Worm (Caenorhabditis elegans) whole organism, L1 larva: ENCODE results near the gene npr-22.
A peak's percentile ranks its signal among the peaks of the same experiment; 100 is the strongest.

ENCODE experiments used
- F16B12.6 ChIP-seq: fragments of 150-350 bp; optimal IDR thresholded peaks from 2 replicates; lab custom pipeline; 2014; ENCODE audit warnings: missing biosample characterization, missing genetic modification characterization
- Y116A8C.19 ChIP-seq: sonication (generic microtip); optimal IDR thresholded peaks from 2 replicates; lab custom pipeline; 2016; ENCODE audit warnings: missing compliant biosample characterization, missing genetic modification characterization, borderline replicate concordance
- alr-1 ChIP-seq: fragments of 200-800 bp; sonication (Bioruptor generic); optimal IDR thresholded peaks from 2 replicates; lab custom pipeline; 2018; ENCODE audit warnings: borderline replicate concordance, mild to moderate bottlenecking, missing genetic modification characterization, missing compliant biosample characterization
- aly-2 ChIP-seq: fragments of 150-350 bp; optimal IDR thresholded peaks from 2 replicates; lab custom pipeline; 2014; ENCODE audit warnings: missing biosample characterization, missing genetic modification characterization
- ama-1 ChIP-seq: fragments of 150-350 bp; optimal IDR thresholded peaks from 2 replicates; lab custom pipeline; 2014
- ceh-82 ChIP-seq, 3 experiments: fragments of 150-350 bp in 1 of 3; sonication (generic microtip) in 2 of 3; optimal IDR thresholded peaks; 2 replicates each; lab custom pipeline; 2014 to 2017; ENCODE audit warnings: missing biosample characterization in 3 of 3, missing genetic modification characterization in 3 of 3
- ceh-88 ChIP-seq: fragments of 200-800 bp; sonication (Bioruptor generic); IDR thresholded peaks from 2 replicates; pipeline ENCODE4 v1.3.6; 2022; ENCODE audit warnings: missing genetic modification characterization, missing compliant biosample characterization
- dpl-1 ChIP-seq, 3 experiments: fragments of 150-350 bp in 2 of 3; sonication (generic microtip) in 1 of 3; optimal IDR thresholded peaks; 2 replicates each; lab custom pipeline; 2014 to 2017; ENCODE audit warnings: missing biosample characterization in 3 of 3, missing genetic modification characterization in 3 of 3, missing genetic modification reagents in 3 of 3
- dsc-1 ChIP-seq: sonication (generic microtip); optimal IDR thresholded peaks from 2 replicates; lab custom pipeline; 2016; ENCODE audit warnings: mild to moderate bottlenecking, missing genetic modification characterization, missing compliant biosample characterization
- egl-13 ChIP-seq: sonication (generic microtip); optimal IDR thresholded peaks from 2 replicates; lab custom pipeline; 2016; ENCODE audit warnings: missing genotype, missing genetic modification reagents, missing genetic modification characterization, missing compliant biosample characterization
- egl-27 ChIP-seq, 2 experiments: fragments of 150-350 bp in 1 of 2; sonication (generic microtip); optimal IDR thresholded peaks; 3 replicates each; lab custom pipeline; 2017 to 2018; ENCODE audit warnings: missing biosample characterization in 2 of 2, missing genetic modification characterization in 2 of 2, missing genetic modification reagents in 2 of 2
- elt-2 ChIP-seq: sonication (generic microtip); optimal IDR thresholded peaks from 2 replicates; lab custom pipeline; 2016; ENCODE audit warnings: missing genetic modification characterization, mild to moderate bottlenecking, inconsistent platforms, missing compliant biosample characterization, missing genetic modification reagents
- elt-3 ChIP-seq, 6 experiments: fragments of 150-350 bp in 1 of 6; sonication (generic microtip); optimal IDR thresholded peaks; 2 replicates each; lab custom pipeline; 2017 to 2018; ENCODE audit warnings: missing biosample characterization in 6 of 6, missing genetic modification characterization in 6 of 6, inconsistent platforms in 1 of 6
- fkh-4 ChIP-seq: sonication (generic microtip); optimal IDR thresholded peaks from 2 replicates; lab custom pipeline; 2016; ENCODE audit warnings: missing compliant biosample characterization, missing genetic modification characterization, borderline replicate concordance
- fkh-8 ChIP-seq: sonication (generic microtip); optimal IDR thresholded peaks from 2 replicates; lab custom pipeline; 2016; ENCODE audit warnings: mild to moderate bottlenecking, missing genetic modification characterization, missing compliant biosample characterization
- fos-1 ChIP-seq: fragments of 150-350 bp; optimal IDR thresholded peaks from 2 replicates; lab custom pipeline; 2014; ENCODE audit warnings: missing biosample characterization, missing genetic modification characterization
- grh-1 ChIP-seq: fragments of 200-800 bp; sonication (Bioruptor generic); IDR thresholded peaks from 2 replicates; pipeline ENCODE4 v1.3.6; 2022; ENCODE audit warnings: missing genetic modification reagents, missing genetic modification characterization, missing compliant biosample characterization
- hlh-17 ChIP-seq: fragments of 200-800 bp; sonication (Bioruptor generic); optimal IDR thresholded peaks from 2 replicates; lab custom pipeline; 2018; ENCODE audit warnings: missing genetic modification characterization, mild to moderate bottlenecking, missing compliant biosample characterization, moderate library complexity, borderline replicate concordance
- hlh-4 ChIP-seq: sonication (generic microtip); optimal IDR thresholded peaks from 2 replicates; lab custom pipeline; 2016; ENCODE audit warnings: mild to moderate bottlenecking, missing genetic modification characterization, missing compliant biosample characterization
- hpl-2 ChIP-seq: fragments of 150-350 bp; optimal IDR thresholded peaks from 2 replicates; lab custom pipeline; 2014; ENCODE audit warnings: missing biosample characterization, missing genetic modification reagents, missing genetic modification characterization
- irx-1 ChIP-seq: sonication (generic microtip); optimal IDR thresholded peaks from 2 replicates; lab custom pipeline; 2016; ENCODE audit warnings: missing genetic modification characterization, missing compliant biosample characterization
- jun-1 ChIP-seq: fragments of 150-350 bp; optimal IDR thresholded peaks from 2 replicates; lab custom pipeline; 2014; ENCODE audit warnings: missing biosample characterization, missing genetic modification reagents, missing genetic modification characterization
- lin-14 ChIP-seq: fragments of 200-800 bp; sonication (Bioruptor generic); optimal IDR thresholded peaks from 2 replicates; lab custom pipeline; 2018; ENCODE audit warnings: mild to moderate bottlenecking, missing genetic modification characterization, moderate library complexity, missing compliant biosample characterization
- lin-15B ChIP-seq: fragments of 150-350 bp; sonication (generic microtip); optimal IDR thresholded peaks from 3 replicates; lab custom pipeline; 2014; ENCODE audit warnings: missing biosample characterization, missing genetic modification characterization
- lin-39 ChIP-seq: fragments of 150-350 bp; optimal IDR thresholded peaks from 2 replicates; lab custom pipeline; 2014; ENCODE audit warnings: missing biosample characterization, missing genetic modification reagents, missing genetic modification characterization
- lsy-2 ChIP-seq, 2 experiments: fragments of 150-350 bp; optimal IDR thresholded peaks; 2 replicates each; lab custom pipeline; 2014; ENCODE audit warnings: missing biosample characterization in 2 of 2, missing genetic modification characterization in 2 of 2
- mab-9 ChIP-seq: fragments of 200-800 bp; sonication (Bioruptor generic); IDR thresholded peaks from 2 replicates; pipeline ENCODE4 v1.3.6; 2022; ENCODE audit warnings: missing genetic modification reagents, missing genetic modification characterization, missing compliant biosample characterization
- mdl-1 ChIP-seq, 2 experiments: fragments of 150-350 bp; optimal IDR thresholded peaks; 2 replicates each; lab custom pipeline; 2014 to 2017; ENCODE audit warnings: missing biosample characterization in 2 of 2, missing genetic modification characterization in 2 of 2, inconsistent platforms in 1 of 2
- mef-2 ChIP-seq: fragments of 150-350 bp; optimal IDR thresholded peaks from 2 replicates; lab custom pipeline; 2014; ENCODE audit warnings: missing biosample characterization, missing genetic modification characterization
- nhr-11 ChIP-seq: fragments of 150-350 bp; optimal IDR thresholded peaks from 2 replicates; lab custom pipeline; 2014; ENCODE audit warnings: missing biosample characterization, missing genetic modification characterization
- nhr-19 ChIP-seq: fragments of 200-800 bp; sonication (Bioruptor generic); conservative IDR thresholded peaks from 2 replicates; pipeline ENCODE4 v1.3.6; 2022; ENCODE audit warnings: missing genetic modification characterization, missing compliant biosample characterization
- nhr-20 ChIP-seq: sonication (generic microtip); optimal IDR thresholded peaks from 2 replicates; lab custom pipeline; 2016; ENCODE audit warnings: mild to moderate bottlenecking, missing genetic modification characterization, missing compliant biosample characterization
- nhr-28 ChIP-seq: fragments of 150-350 bp; optimal IDR thresholded peaks from 2 replicates; lab custom pipeline; 2014; ENCODE audit warnings: missing biosample characterization, missing genetic modification characterization
- nhr-71 ChIP-seq: sonication (generic microtip); optimal IDR thresholded peaks from 2 replicates; lab custom pipeline; 2016; ENCODE audit warnings: mild to moderate bottlenecking, missing genetic modification characterization, moderate library complexity, missing compliant biosample characterization
- nhr-76 ChIP-seq: sonication (generic microtip); optimal IDR thresholded peaks from 2 replicates; lab custom pipeline; 2017; ENCODE audit warnings: missing biosample characterization, missing genetic modification characterization
- pag-3 ChIP-seq: sonication (generic microtip); optimal IDR thresholded peaks from 2 replicates; lab custom pipeline; 2017; ENCODE audit warnings: missing genetic modification characterization, mild to moderate bottlenecking, missing compliant biosample characterization, antibody characterized with exemption, borderline replicate concordance; ENCODE audit not compliant: insufficient read depth
- rnt-1 ChIP-seq: sonication (generic microtip); optimal IDR thresholded peaks from 2 replicates; lab custom pipeline; 2016; ENCODE audit warnings: mild to moderate bottlenecking, missing genetic modification characterization, moderate library complexity, missing compliant biosample characterization
- sox-4 ChIP-seq: sonication (generic microtip); optimal IDR thresholded peaks from 2 replicates; lab custom pipeline; 2016; ENCODE audit warnings: missing genetic modification characterization, missing compliant biosample characterization
- sup-37 ChIP-seq: fragments of 200-800 bp; sonication (Bioruptor generic); optimal IDR thresholded peaks from 2 replicates; lab custom pipeline; 2018; ENCODE audit warnings: mild to moderate bottlenecking, missing genetic modification characterization, missing compliant biosample characterization
- tbx-2 ChIP-seq: sonication (generic microtip); optimal IDR thresholded peaks from 2 replicates; lab custom pipeline; 2016; ENCODE audit warnings: missing genetic modification characterization, missing compliant biosample characterization
- unc-86 ChIP-seq: sonication (generic microtip); optimal IDR thresholded peaks from 2 replicates; lab custom pipeline; 2016; ENCODE audit warnings: missing genetic modification characterization, missing compliant biosample characterization
- vab-15 ChIP-seq: sonication (generic microtip); optimal IDR thresholded peaks from 2 replicates; lab custom pipeline; 2017; ENCODE audit warnings: missing genotype, mild to moderate bottlenecking, missing genetic modification characterization, missing compliant biosample characterization
- xbp-1 ChIP-seq: sonication (generic microtip); optimal IDR thresholded peaks from 2 replicates; lab custom pipeline; 2016; ENCODE audit warnings: missing genetic modification characterization, missing compliant biosample characterization
- zag-1 ChIP-seq: fragments of 150-350 bp; optimal IDR thresholded peaks from 2 replicates; lab custom pipeline; 2014; ENCODE audit warnings: missing biosample characterization, missing genetic modification characterization
- ztf-11 ChIP-seq, 2 experiments: sonication (generic microtip); optimal IDR thresholded peaks; 2 replicates each; lab custom pipeline; 2016 to 2017; ENCODE audit warnings: missing genetic modification characterization in 2 of 2, missing biosample characterization in 1 of 2, missing compliant biosample characterization in 1 of 2
- ztf-4 ChIP-seq: fragments of 150-350 bp; optimal IDR thresholded peaks from 2 replicates; lab custom pipeline; 2014; ENCODE audit warnings: missing biosample characterization, missing genetic modification characterization

npr-22 gene

ce11 chrIV:8526050-8526449, 33.2 kb upstream of the npr-22 start (continued):
- no peak for TF ChIP-seq fkh-4 (tag; lab: Kevin White, UChicago)
- peak in 1 of 2 experiments; percentile 91 for TF ChIP-seq mdl-1 (tag; optimal IDR thresholded peaks at IDR 0.05; lab: Kevin White, UChicago)
- TF ChIP-seq sox-4 (tag; lab: Kevin White, UChicago), result peak; percentile 39
- no peak for TF ChIP-seq hlh-17 (GFP tag; lab: Kevin White, UChicago)
- peak; percentile 49 for TF ChIP-seq irx-1 (tag; lab: Kevin White, UChicago)
- no peak for TF ChIP-seq nhr-76 (tag; lab: Kevin White, UChicago)
- TF ChIP-seq ztf-11 (tag; optimal IDR thresholded peaks at IDR 0.05; lab: Kevin White, UChicago), result no peak
- TF ChIP-seq Y116A8C.19, result no peak
- no peak for TF ChIP-seq nhr-28 (tag; lab: Kevin White, UChicago)
- TF ChIP-seq hlh-4 (tag; lab: Kevin White, UChicago), result no peak
- TF ChIP-seq egl-13 (tag; lab: Kevin White, UChicago), result no peak
- TF ChIP-seq hpl-2 (GFP tag; lab: Kevin White, UChicago), result no peak
- TF ChIP-seq lin-15B (tag; lab: Kevin White, UChicago), result no peak
- no peak for TF ChIP-seq mef-2 (tag; lab: Kevin White, UChicago)
- no peak for TF ChIP-seq dsc-1 (tag; lab: Kevin White, UChicago)
- TF ChIP-seq grh-1, result no peak; the same call in 1 of the 2 replicates
- TF ChIP-seq ceh-82 (tag; optimal IDR thresholded peaks at IDR 0.05; lab: Kevin White, UChicago), result no peak
- TF ChIP-seq ama-1 (lab: Kevin White, UChicago), result no peak
- TF ChIP-seq aly-2 (tag; lab: Kevin White, UChicago), result no peak
- no peak; the same call in 1 of the 2 replicates for TF ChIP-seq ceh-88 (GFP tag; lab: Robert Waterston, UW)
- no peak for TF ChIP-seq sup-37 (GFP tag; lab: Kevin White, UChicago)
- peak; percentile 94 for TF ChIP-seq nhr-71 (tag; lab: Kevin White, UChicago)
- no peak for TF ChIP-seq alr-1 (tag; lab: Kevin White, UChicago)
- no peak for TF ChIP-seq mab-9 (GFP tag; lab: Robert Waterston, UW)
- peak in 1 of 2 experiments; percentile 80 for TF ChIP-seq egl-27 (tag; optimal IDR thresholded peaks at IDR 0.05; lab: Kevin White, UChicago)
- TF ChIP-seq jun-1 (tag; lab: Kevin White, UChicago), result no peak
- TF ChIP-seq xbp-1 (tag; lab: Kevin White, UChicago), result peak; percentile 31
- TF ChIP-seq pag-3 (tag; lab: Kevin White, UChicago), result no peak
- no peak for TF ChIP-seq unc-86 (tag; lab: Kevin White, UChicago)
- no peak for TF ChIP-seq vab-15

ce11 chrIV:8526579-8526978, 32.7 kb upstream of the npr-22 start:
- peak; percentile 6 for TF ChIP-seq elt-2 (tag; lab: Kevin White, UChicago)
- no peak for TF ChIP-seq alr-1 (tag; lab: Kevin White, UChicago)
- no peak for TF ChIP-seq nhr-19
- TF ChIP-seq, all 84 proteins: peak for 1

ce11 chrIV:8527598-8528012, 31.6 kb upstream of the npr-22 start:
- peak; percentile 90 for TF ChIP-seq nhr-19
- peak in 1 of 3 experiments; percentile 40 for TF ChIP-seq dpl-1 (GFP tag; optimal IDR thresholded peaks at IDR 0.05; lab: Kevin White, UChicago)
- peak; percentile 75 for TF ChIP-seq hpl-2 (GFP tag; lab: Kevin White, UChicago)
- TF ChIP-seq nhr-11 (tag; lab: Kevin White, UChicago), result peak; percentile 72
- no peak for TF ChIP-seq mab-9 (GFP tag; lab: Robert Waterston, UW)
- TF ChIP-seq rnt-1 (tag; lab: Kevin White, UChicago), result peak; percentile 28
- TF ChIP-seq lin-39, result no peak
- no peak for TF ChIP-seq F16B12.6 (tag; lab: Kevin White, UChicago)
- peak; percentile 90 for TF ChIP-seq lin-14 (GFP tag; lab: Kevin White, UChicago)
- TF ChIP-seq nhr-20, result peak; percentile 98
- peak; percentile 81 for TF ChIP-seq jun-1 (tag; lab: Kevin White, UChicago)
- peak; percentile 97 for TF ChIP-seq nhr-71 (tag; lab: Kevin White, UChicago)
- TF ChIP-seq lin-15B (tag; lab: Kevin White, UChicago), result no peak
- TF ChIP-seq ztf-4, result peak; percentile 88
- peak; percentile 78 for TF ChIP-seq vab-15
- TF ChIP-seq ceh-88 (GFP tag; lab: Robert Waterston, UW), result no peak
- TF ChIP-seq elt-3 (tag; optimal IDR thresholded peaks at IDR 0.05; lab: Kevin White, UChicago), result peak in 5 of 6 experiments; percentile 43 to 98 (median 73)
- no peak for TF ChIP-seq hlh-4 (tag; lab: Kevin White, UChicago)
- peak; percentile 60 to 84 for TF ChIP-seq lsy-2 (tag; optimal IDR thresholded peaks at IDR 0.05; lab: Kevin White, UChicago)
- TF ChIP-seq tbx-2 (tag; lab: Kevin White, UChicago), result peak; percentile 90
- peak in 1 of 3 experiments; percentile 5 for TF ChIP-seq ceh-82 (tag; optimal IDR thresholded peaks at IDR 0.05; lab: Kevin White, UChicago)
- TF ChIP-seq fos-1 (tag; lab: Kevin White, UChicago), result no peak
- no peak for TF ChIP-seq zag-1 (tag; lab: Kevin White, UChicago)
- no peak for TF ChIP-seq aly-2 (tag; lab: Kevin White, UChicago)
- no peak for TF ChIP-seq ama-1 (lab: Kevin White, UChicago)
- no peak for TF ChIP-seq fkh-8 (tag; lab: Kevin White, UChicago)
